Fruit fly (Drosophila melanogaster) whole organism, embryonic: ENCODE measurements around the gene Vm26Ab.

Experiments
- Ada2b ChIP-seq: fragments of 200-800 bp; sonication (Bioruptor generic); IDR thresholded peaks from 2 replicates; pipeline ENCODE4 v1.3.6; 2022; ENCODE audit warnings: missing biosample characterization, missing genetic modification characterization
- B-H2 ChIP-seq: fragments of 200-800 bp; sonication (Bioruptor generic); optimal IDR thresholded peaks from 2 replicates; lab custom pipeline; 2018; ENCODE audit warnings: missing biosample characterization, mild to moderate bottlenecking, missing genetic modification characterization
- BEAF-32 ChIP-seq: fragments of 200-800 bp; sonication (Bioruptor generic); optimal IDR thresholded peaks from 3 replicates; lab custom pipeline; 2017; ENCODE audit warnings: missing biosample characterization, missing genetic modification characterization, mild to moderate bottlenecking, moderate library complexity, missing genetic modification reagents
- CG10274 ChIP-seq: fragments of 200-800 bp; sonication (Bioruptor generic); optimal IDR thresholded peaks from 3 replicates; lab custom pipeline; 2017; ENCODE audit warnings: missing biosample characterization, mild to moderate bottlenecking, missing genetic modification characterization
- CG12236 ChIP-seq: fragments of 200-800 bp; sonication (Bioruptor generic); optimal IDR thresholded peaks from 2 replicates; lab custom pipeline; 2016; ENCODE audit warnings: missing biosample characterization, missing genetic modification characterization
- CG1233 ChIP-seq: fragments of 200-800 bp; sonication (Bioruptor generic); optimal IDR thresholded peaks from 4 replicates; lab custom pipeline; 2018; ENCODE audit warnings: missing biosample characterization, mild to moderate bottlenecking, missing genetic modification characterization
- CG14014 ChIP-seq: fragments of 200-800 bp; sonication (Bioruptor generic); IDR thresholded peaks from 2 replicates; pipeline ENCODE4 v1.3.6; 2022; ENCODE audit warnings: missing biosample characterization, missing genetic modification characterization
- CG1603 ChIP-seq: fragments of 200-800 bp; sonication (Bioruptor generic); optimal IDR thresholded peaks from 2 replicates; lab custom pipeline; 2019; ENCODE audit warnings: missing biosample characterization, mild to moderate bottlenecking, missing genetic modification characterization, moderate library complexity
- CG17829 ChIP-seq: fragments of 200-800 bp; optimal IDR thresholded peaks from 2 replicates; lab custom pipeline; 2019; ENCODE audit warnings: missing biosample characterization, mild to moderate bottlenecking, missing genetic modification characterization, moderate library complexity
- CG4328 ChIP-seq: fragments of 200-800 bp; sonication (Bioruptor generic); optimal IDR thresholded peaks from 3 replicates; lab custom pipeline; 2017; ENCODE audit warnings: missing biosample characterization, missing genetic modification reagents, missing genetic modification characterization
- CG4360 ChIP-seq: fragments of 200-800 bp; sonication (Bioruptor generic); IDR thresholded peaks from 2 replicates; pipeline ENCODE4 v1.3.6; 2022; ENCODE audit warnings: missing biosample characterization, missing genetic modification characterization
- CG4617 ChIP-seq: fragments of 200-800 bp; sonication (Bioruptor generic); optimal IDR thresholded peaks from 3 replicates; lab custom pipeline; 2016; ENCODE audit warnings: missing biosample characterization, missing genetic modification characterization, borderline replicate concordance
- CG4707 ChIP-seq: fragments of 200-800 bp; sonication (Bioruptor generic); optimal IDR thresholded peaks from 2 replicates; lab custom pipeline; 2018; ENCODE audit warnings: missing biosample characterization, mild to moderate bottlenecking, missing genetic modification characterization, moderate library complexity
- CG7271 ChIP-seq: fragments of 200-800 bp; sonication (Bioruptor generic); optimal IDR thresholded peaks from 2 replicates; lab custom pipeline; 2018; ENCODE audit warnings: missing biosample characterization, mild to moderate bottlenecking, missing genetic modification characterization, moderate library complexity
- CG7839 ChIP-seq: fragments of 200-800 bp; sonication (Bioruptor generic); optimal IDR thresholded peaks from 3 replicates; lab custom pipeline; 2018; ENCODE audit warnings: missing biosample characterization, mild to moderate bottlenecking, missing genetic modification characterization, moderate library complexity
- CG9437 ChIP-seq: fragments of 200-800 bp; sonication (Bioruptor generic); optimal IDR thresholded peaks from 2 replicates; lab custom pipeline; 2018; ENCODE audit warnings: missing biosample characterization, mild to moderate bottlenecking, missing genetic modification characterization
- D19A ChIP-seq: fragments of 200-800 bp; optimal IDR thresholded peaks from 3 replicates; lab custom pipeline; 2019; ENCODE audit warnings: missing biosample characterization, mild to moderate bottlenecking, missing genetic modification characterization, moderate library complexity
- Dp ChIP-seq: fragments of 200-800 bp; sonication (Bioruptor generic); optimal IDR thresholded peaks from 2 replicates; lab custom pipeline; 2018; ENCODE audit warnings: missing biosample characterization, mild to moderate bottlenecking, missing genetic modification characterization, moderate library complexity
- HLHmδ ChIP-seq: fragments of 200-800 bp; sonication (Bioruptor generic); optimal IDR thresholded peaks from 2 replicates; lab custom pipeline; 2018; ENCODE audit warnings: missing biosample characterization, mild to moderate bottlenecking, missing genetic modification characterization, moderate library complexity
- Hr51 ChIP-seq, 2 experiments: fragments of 200-800 bp; sonication (Bioruptor generic); optimal IDR thresholded peaks; 2 replicates in 1 of 2; 3 replicates in 1 of 2; lab custom pipeline; 2016 to 2018; ENCODE audit warnings: missing biosample characterization in 2 of 2, missing genetic modification characterization in 2 of 2, mild to moderate bottlenecking in 1 of 2, moderate library complexity in 1 of 2
- Sry-δ ChIP-seq: fragments of 200-800 bp; sonication (Bioruptor generic); optimal IDR thresholded peaks from 2 replicates; lab custom pipeline; 2016; ENCODE audit warnings: missing biosample characterization, missing genetic modification characterization
- Ssrp ChIP-seq: fragments of 200-800 bp; sonication (Bioruptor generic); optimal IDR thresholded peaks from 2 replicates; lab custom pipeline; 2018; ENCODE audit warnings: missing biosample characterization, mild to moderate bottlenecking, missing genetic modification characterization, moderate library complexity
- TFAM ChIP-seq: fragments of 200-800 bp; sonication (Bioruptor generic); optimal IDR thresholded peaks from 2 replicates; lab custom pipeline; 2017; ENCODE audit warnings: missing biosample characterization, missing genetic modification characterization, inconsistent platforms
- Xrp1 ChIP-seq: fragments of 200-800 bp; sonication (Bioruptor generic); IDR thresholded peaks from 2 replicates; pipeline ENCODE4 v1.3.6; 2022; ENCODE audit warnings: missing biosample characterization, missing genetic modification characterization
- bigmax ChIP-seq: fragments of 200-800 bp; sonication (Bioruptor generic); optimal IDR thresholded peaks from 2 replicates; lab custom pipeline; 2018; ENCODE audit warnings: missing biosample characterization, mild to moderate bottlenecking, missing genetic modification characterization
- bowl ChIP-seq: fragments of 200-800 bp; sonication (Bioruptor generic); IDR thresholded peaks from 2 replicates; pipeline ENCODE4 v1.3.6; 2022; ENCODE audit warnings: missing biosample characterization, missing genetic modification characterization
- bsh ChIP-seq, 2 experiments: fragments of 200-800 bp; sonication (Bioruptor generic); optimal IDR thresholded peaks; 2 replicates each; lab custom pipeline; 2017 to 2018; ENCODE audit warnings: mild to moderate bottlenecking in 2 of 2, missing biosample characterization in 2 of 2, missing genetic modification characterization in 2 of 2, moderate library complexity in 1 of 2
- dm ChIP-seq: fragments of 200-800 bp; sonication (Bioruptor generic); optimal IDR thresholded peaks from 3 replicates; lab custom pipeline; 2016; ENCODE audit warnings: missing biosample characterization, missing genetic modification characterization
- ems ChIP-seq: fragments of 200-800 bp; sonication (Bioruptor generic); optimal IDR thresholded peaks from 3 replicates; lab custom pipeline; 2016; ENCODE audit warnings: missing biosample characterization, missing genetic modification characterization
- fd102C ChIP-seq: fragments of 200-800 bp; sonication (Bioruptor generic); optimal IDR thresholded peaks from 2 replicates; lab custom pipeline; 2018; ENCODE audit warnings: missing biosample characterization, mild to moderate bottlenecking, missing genetic modification characterization, moderate library complexity
- fd3F ChIP-seq: fragments of 200-800 bp; sonication (Bioruptor generic); optimal IDR thresholded peaks from 2 replicates; lab custom pipeline; 2018; ENCODE audit warnings: missing biosample characterization, mild to moderate bottlenecking, missing genetic modification characterization, moderate library complexity
- ftz-f1 ChIP-seq: fragments of 200-800 bp; sonication (Bioruptor generic); optimal IDR thresholded peaks from 2 replicates; lab custom pipeline; 2016; ENCODE audit warnings: missing biosample characterization, missing genetic modification characterization
- gcm2 ChIP-seq: fragments of 200-800 bp; sonication (Bioruptor generic); optimal IDR thresholded peaks from 2 replicates; lab custom pipeline; 2016; ENCODE audit warnings: missing biosample characterization, missing genetic modification characterization
- gro ChIP-seq: fragments of 200-800 bp; sonication (Bioruptor generic); optimal IDR thresholded peaks from 2 replicates; lab custom pipeline; 2016; ENCODE audit warnings: missing biosample characterization, missing genetic modification characterization
- h ChIP-seq: fragments of >200 bp; optimal IDR thresholded peaks from 2 replicates; lab custom pipeline; 2017
- hkb ChIP-seq, 2 experiments: fragments of 200-800 bp in 1 of 2; fragments of >200 bp in 1 of 2; sonication (Bioruptor generic) in 1 of 2; IDR thresholded peaks in 1 of 2; optimal IDR thresholded peaks in 1 of 2; 2 replicates each; pipeline versions ENCODE4 v1.3.6 to Lab custom; 2017 to 2022; ENCODE audit warnings: missing biosample characterization in 1 of 2, missing genetic modification characterization in 1 of 2
- ind ChIP-seq: fragments of 200-800 bp; sonication (Bioruptor generic); optimal IDR thresholded peaks from 3 replicates; lab custom pipeline; 2016; ENCODE audit warnings: missing biosample characterization, missing genetic modification characterization
- jing ChIP-seq: fragments of 200-800 bp; sonication (Bioruptor generic); optimal IDR thresholded peaks from 2 replicates; lab custom pipeline; 2018; ENCODE audit warnings: missing biosample characterization, mild to moderate bottlenecking, missing genetic modification characterization
- kay ChIP-seq: fragments of 200-800 bp; sonication (Bioruptor generic); optimal IDR thresholded peaks from 2 replicates; lab custom pipeline; 2016; ENCODE audit warnings: missing biosample characterization, missing genetic modification characterization
- ken ChIP-seq: fragments of 200-800 bp; sonication (Bioruptor generic); IDR thresholded peaks from 3 replicates; pipeline ENCODE4 v1.3.6; 2022; ENCODE audit warnings: missing biosample characterization, missing genetic modification characterization
- nom ChIP-seq: fragments of 200-800 bp; sonication (Bioruptor generic); optimal IDR thresholded peaks from 2 replicates; lab custom pipeline; 2017; ENCODE audit warnings: missing biosample characterization, missing genetic modification characterization, mild to moderate bottlenecking, moderate library complexity, missing genetic modification reagents
- peb ChIP-seq: fragments of 200-800 bp; sonication (Bioruptor generic); IDR thresholded peaks from 2 replicates; pipeline ENCODE4 v1.3.6; 2022; ENCODE audit warnings: missing biosample characterization, missing genetic modification characterization
- pita ChIP-seq: fragments of 200-800 bp; sonication (Bioruptor generic); optimal IDR thresholded peaks from 2 replicates; lab custom pipeline; 2017; ENCODE audit warnings: missing biosample characterization, mild to moderate bottlenecking, missing genetic modification characterization
- pros ChIP-seq: fragments of 200-800 bp; sonication (Bioruptor generic); optimal IDR thresholded peaks from 3 replicates; lab custom pipeline; 2019; ENCODE audit warnings: missing biosample characterization, mild to moderate bottlenecking, missing genetic modification characterization, moderate library complexity
- sob ChIP-seq: fragments of 200-800 bp; sonication (Bioruptor generic); IDR thresholded peaks from 2 replicates; pipeline ENCODE4 v1.3.6; 2022; ENCODE audit warnings: missing biosample characterization, missing genetic modification characterization
- tll ChIP-seq, 2 experiments: fragments of 200-800 bp in 1 of 2; fragments of >200 bp in 1 of 2; sonication (Bioruptor generic) in 1 of 2; optimal IDR thresholded peaks; 2 replicates each; lab custom pipeline; 2017 to 2019; ENCODE audit warnings: missing biosample characterization in 2 of 2, missing genetic modification characterization in 2 of 2, mild to moderate bottlenecking in 1 of 2, moderate library complexity in 1 of 2
- wdn ChIP-seq: fragments of 200-800 bp; sonication (Bioruptor generic); IDR thresholded peaks from 2 replicates; pipeline ENCODE4 v1.3.6; 2022; ENCODE audit warnings: missing biosample characterization, missing genetic modification characterization
- zf30C ChIP-seq: fragments of 200-800 bp; sonication (Bioruptor generic); optimal IDR thresholded peaks from 3 replicates; lab custom pipeline; 2018; ENCODE audit warnings: missing biosample characterization, mild to moderate bottlenecking, missing genetic modification characterization
- zfh1 ChIP-seq: fragments of 200-800 bp; sonication (Bioruptor generic); IDR thresholded peaks from 3 replicates; pipeline ENCODE4 v1.3.6; 2022; ENCODE audit warnings: missing biosample characterization, missing genetic modification characterization
- zfh2 ChIP-seq: fragments of 200-800 bp; sonication (Bioruptor generic); optimal IDR thresholded peaks from 2 replicates; lab custom pipeline; 2016; ENCODE audit warnings: missing biosample characterization, missing genetic modification characterization

Vm26Ab gene

dm6 chr2L:5999247-5999646, 42.4 kb downstream of the Vm26Ab start, which contains the start of gene Kdm5 (continued):
- TF ChIP-seq fd3F (no peak), CG17829 (tag; lab: Kevin White, UChicago) (peak; percentile 42), Xrp1 (GFP tag; lab: Robert Waterston, UW) (no peak), ken (GFP tag; lab: Robert Waterston, UW) (peak; percentile 62; the same call in 1 of the 3 replicates), pita (GFP tag; lab: Kevin White, UChicago) (no peak), nom (GFP tag; lab: Kevin White, UChicago) (peak; percentile 11), BEAF-32 (GFP tag; lab: Kevin White, UChicago) (peak; percentile 43), ind (GFP tag; lab: Kevin White, UChicago) (no peak), D19A (tag; lab: Kevin White, UChicago) (no peak), h (no peak), Ssrp (tag; lab: Kevin White, UChicago) (no peak), peb (GFP tag; lab: Robert Waterston, UW) (no peak), fd102C (GFP tag; lab: Kevin White, UChicago) (no peak), zfh1 (peak; percentile 73), zfh2 (peak; percentile 64), pros (GFP tag; lab: Kevin White, UChicago) (no peak), CG7271 (no peak), B-H2 (GFP tag; lab: Kevin White, UChicago) (peak; percentile 41), ems (GFP tag; lab: Kevin White, UChicago) (no peak), zf30C (GFP tag; lab: Kevin White, UChicago) (no peak), CG14014 (GFP tag; lab: Robert Waterston, UW) (0 out of 2 replicates have a peak, but pooled peaks have one; percentile 7), TFAM (GFP tag; lab: Kevin White, UChicago) (no peak), CG12236 (GFP tag; lab: Kevin White, UChicago) (no peak), CG10274 (GFP tag; lab: Kevin White, UChicago) (peak; percentile 65), CG1233 (GFP tag; lab: Kevin White, UChicago) (no peak), bowl (GFP tag; lab: Robert Waterston, UW) (no peak), CG4707 (GFP tag; lab: Kevin White, UChicago) (no peak), gro (GFP tag; lab: Kevin White, UChicago) (peak; percentile 22), sob (GFP tag; lab: Robert Waterston, UW) (peak; percentile 49; the same call in 1 of the 2 replicates), CG4617 (peak; percentile 87), ftz-f1 (GFP tag; lab: Kevin White, UChicago) (peak; percentile 88), CG4328 (peak; percentile 36), bigmax (peak; percentile 31), Ada2b (GFP tag; lab: Robert Waterston, UW) (no peak), tll (GFP tag; optimal IDR thresholded peaks at IDR 0.05; lab: Kevin White, UChicago) (no peak), CG1603 (tag; lab: Kevin White, UChicago) (peak; percentile 82), hkb (optimal IDR thresholded peaks at IDR 0.05; lab: Kevin White, UChicago) (no peak), hkb (GFP tag; IDR thresholded peaks at IDR 0.05; lab: Robert Waterston, UW) (peak; percentile 41; the same call in 1 of the 2 replicates), CG9437 (no peak), CG7839 (tag; lab: Kevin White, UChicago) (peak; percentile 4), HLHmδ (GFP tag; lab: Kevin White, UChicago) (peak; percentile 63), Hr51 (GFP tag; optimal IDR thresholded peaks at IDR 0.05; lab: Kevin White, UChicago) (peak in 1 of 2 experiments; percentile 2), CG4360 (GFP tag; lab: Robert Waterston, UW) (no peak), bsh (GFP tag; optimal IDR thresholded peaks at IDR 0.05; lab: Kevin White, UChicago) (no peak), Sry-δ (GFP tag; lab: Kevin White, UChicago) (peak; percentile 37), jing (GFP tag; lab: Kevin White, UChicago) (no peak), kay (GFP tag; lab: Kevin White, UChicago) (no peak), Dp (GFP tag; lab: Kevin White, UChicago) (peak; percentile 60), wdn (GFP tag; lab: Robert Waterston, UW) (no peak), dm (GFP tag; lab: Kevin White, UChicago) (peak; percentile 44), gcm2 (GFP tag; lab: Kevin White, UChicago) (no peak)
